Worm (Caenorhabditis elegans) whole organism, L2 larva: ENCODE results near the gene F53B3.5.

Experiments used
- C34F6.9 ChIP-seq: fragments of 150-350 bp; optimal IDR thresholded peaks from 2 replicates; lab custom pipeline; 2014; ENCODE audit warnings: missing biosample characterization, missing genetic modification characterization
- F13H6.1 ChIP-seq: sonication (generic microtip); optimal IDR thresholded peaks from 2 replicates; lab custom pipeline; 2016; ENCODE audit warnings: missing genetic modification characterization, missing compliant biosample characterization
- R02D3.7 ChIP-seq: fragments of 150-350 bp; optimal IDR thresholded peaks from 2 replicates; lab custom pipeline; 2014; ENCODE audit warnings: missing biosample characterization, missing genetic modification characterization
- ZK546.5 ChIP-seq: sonication (generic microtip); optimal IDR thresholded peaks from 2 replicates; lab custom pipeline; 2017; ENCODE audit warnings: missing biosample characterization, missing genetic modification characterization
- alr-1 ChIP-seq: fragments of 150-350 bp; optimal IDR thresholded peaks from 2 replicates; lab custom pipeline; 2014; ENCODE audit warnings: missing biosample characterization, missing genetic modification characterization
- aly-2 ChIP-seq: fragments of 150-350 bp; optimal IDR thresholded peaks from 2 replicates; lab custom pipeline; 2014; ENCODE audit warnings: missing biosample characterization, missing genetic modification characterization
- blmp-1 ChIP-seq: sonication (generic microtip); optimal IDR thresholded peaks from 2 replicates; lab custom pipeline; 2017; ENCODE audit warnings: missing genetic modification characterization, mild to moderate bottlenecking, missing compliant biosample characterization, antibody characterized with exemption, moderate library complexity; ENCODE audit not compliant: insufficient read depth
- ceh-16 ChIP-seq: fragments of 150-350 bp; optimal IDR thresholded peaks from 2 replicates; lab custom pipeline; 2014; ENCODE audit warnings: missing biosample characterization, missing genetic modification characterization
- crh-2 ChIP-seq: sonication (generic microtip); optimal IDR thresholded peaks from 2 replicates; lab custom pipeline; 2017; ENCODE audit warnings: missing biosample characterization, missing genetic modification characterization
- dmd-4 ChIP-seq: sonication (generic microtip); optimal IDR thresholded peaks from 2 replicates; lab custom pipeline; 2017; ENCODE audit warnings: missing biosample characterization, missing genetic modification characterization
- elt-1 ChIP-seq: fragments of 150-350 bp; optimal IDR thresholded peaks from 2 replicates; lab custom pipeline; 2014; ENCODE audit warnings: missing biosample characterization, missing genetic modification characterization
- fos-1 ChIP-seq: fragments of 150-350 bp; optimal IDR thresholded peaks from 2 replicates; lab custom pipeline; 2014; ENCODE audit warnings: missing biosample characterization, missing genetic modification characterization
- gmeb-1 ChIP-seq: fragments of 150-350 bp; optimal IDR thresholded peaks from 2 replicates; lab custom pipeline; 2014; ENCODE audit warnings: missing biosample characterization, missing genetic modification characterization
- lin-11 ChIP-seq: fragments of 150-350 bp; sonication (generic microtip); optimal IDR thresholded peaks from 2 replicates; lab custom pipeline; 2014; ENCODE audit warnings: missing biosample characterization, missing genetic modification characterization, inconsistent platforms, mixed read lengths
- lin-13 ChIP-seq: fragments of 150-350 bp; optimal IDR thresholded peaks from 2 replicates; lab custom pipeline; 2014; ENCODE audit warnings: missing biosample characterization, missing genetic modification reagents, missing genetic modification characterization
- lsy-2 ChIP-seq, 2 experiments: fragments of 150-350 bp in 1 of 2; sonication (generic microtip) in 1 of 2; optimal IDR thresholded peaks; 2 replicates each; lab custom pipeline; 2014 to 2017; ENCODE audit warnings: missing biosample characterization in 2 of 2, missing genetic modification characterization in 2 of 2
- mab-5 ChIP-seq: fragments of 150-350 bp; optimal IDR thresholded peaks from 2 replicates; lab custom pipeline; 2014; ENCODE audit warnings: missing biosample characterization, missing genetic modification characterization
- mbf-1 ChIP-seq: sonication (generic microtip); optimal IDR thresholded peaks from 2 replicates; lab custom pipeline; 2017; ENCODE audit warnings: missing biosample characterization, missing genetic modification characterization
- nhr-129 ChIP-seq: fragments of 150-350 bp; optimal IDR thresholded peaks from 2 replicates; lab custom pipeline; 2014; ENCODE audit warnings: missing biosample characterization, missing genetic modification characterization
- nhr-21 ChIP-seq: fragments of 150-350 bp; optimal IDR thresholded peaks from 2 replicates; lab custom pipeline; 2014; ENCODE audit warnings: missing biosample characterization, missing genetic modification characterization
- nhr-23 ChIP-seq: fragments of 150-350 bp; optimal IDR thresholded peaks from 2 replicates; lab custom pipeline; 2014; ENCODE audit warnings: missing biosample characterization, missing genetic modification reagents, missing genetic modification characterization
- nhr-237 ChIP-seq: fragments of 150-350 bp; optimal IDR thresholded peaks from 2 replicates; lab custom pipeline; 2014; ENCODE audit warnings: missing biosample characterization, missing genetic modification characterization
- nhr-25 ChIP-seq: fragments of 150-350 bp; sonication (generic microtip); optimal IDR thresholded peaks from 3 replicates; lab custom pipeline; 2014; ENCODE audit warnings: missing biosample characterization, missing genetic modification characterization
- nhr-6 ChIP-seq: fragments of 150-350 bp; optimal IDR thresholded peaks from 2 replicates; lab custom pipeline; 2014; ENCODE audit warnings: missing biosample characterization, missing genetic modification characterization
- nhr-77 ChIP-seq: fragments of 150-350 bp; optimal IDR thresholded peaks from 2 replicates; lab custom pipeline; 2014; ENCODE audit warnings: missing biosample characterization, missing genetic modification characterization
- sem-4 ChIP-seq: fragments of 150-350 bp; optimal IDR thresholded peaks from 2 replicates; lab custom pipeline; 2014; ENCODE audit warnings: missing biosample characterization, missing genetic modification reagents, missing genetic modification characterization
- sma-3 ChIP-seq: sonication (generic microtip); optimal IDR thresholded peaks from 2 replicates; lab custom pipeline; 2016; ENCODE audit warnings: missing genetic modification reagents, missing genetic modification characterization, missing compliant biosample characterization
- sma-9 ChIP-seq, 2 experiments: fragments of 150-350 bp in 1 of 2; sonication (generic microtip) in 1 of 2; optimal IDR thresholded peaks; 2 replicates each; lab custom pipeline; 2014 to 2016; ENCODE audit warnings: missing genetic modification characterization in 2 of 2, mild to moderate bottlenecking in 1 of 2, missing biosample characterization in 1 of 2, missing compliant biosample characterization in 1 of 2, missing genetic modification reagents in 1 of 2, moderate library complexity in 1 of 2
- snpc-4 ChIP-seq: fragments of 150-350 bp; optimal IDR thresholded peaks from 2 replicates; lab custom pipeline; 2014; ENCODE audit warnings: missing biosample characterization, missing genetic modification characterization
- unc-39 ChIP-seq: fragments of 150-350 bp; optimal IDR thresholded peaks from 2 replicates; lab custom pipeline; 2014; ENCODE audit warnings: missing biosample characterization, missing genetic modification characterization
- unc-55 ChIP-seq: fragments of 150-350 bp; sonication (generic microtip); optimal IDR thresholded peaks from 3 replicates; lab custom pipeline; 2014; ENCODE audit warnings: missing biosample characterization, missing genetic modification reagents, missing genetic modification characterization
- unc-62 ChIP-seq: fragments of 150-350 bp; optimal IDR thresholded peaks from 2 replicates; lab custom pipeline; 2014; ENCODE audit warnings: missing biosample characterization, missing genetic modification reagents, missing genetic modification characterization
- ztf-1 ChIP-seq: fragments of 200-800 bp; sonication (Bioruptor generic); conservative IDR thresholded peaks from 2 replicates; pipeline ENCODE4 v1.3.6; 2022; ENCODE audit warnings: missing genetic modification characterization, missing compliant biosample characterization
- ztf-11 ChIP-seq: sonication (generic microtip); optimal IDR thresholded peaks from 2 replicates; lab custom pipeline; 2017; ENCODE audit warnings: missing biosample characterization, missing genetic modification characterization

The F53B3.5 gene

ce11 chrX:2858380-2858779 lies 21.0 kb downstream of the F53B3.5 start:
- peak; percentile 8 for TF ChIP-seq crh-2 (tag; lab: Kevin White, UChicago)
- peak; percentile 6 for TF ChIP-seq gmeb-1 (tag; lab: Kevin White, UChicago)
- TF ChIP-seq lsy-2 (tag; optimal IDR thresholded peaks at IDR 0.05; lab: Kevin White, UChicago), result peak in 1 of 2 experiments; percentile 14
- no peak for TF ChIP-seq ZK546.5 (tag; lab: Kevin White, UChicago)
- no peak for TF ChIP-seq ceh-16
- peak; percentile 49 for TF ChIP-seq sma-3 (GFP tag; lab: Kevin White, UChicago)
- TF ChIP-seq nhr-25, result peak; percentile 89
- peak; percentile 21 for TF ChIP-seq blmp-1 (tag; lab: Kevin White, UChicago)
- no peak for TF ChIP-seq lin-11 (tag; lab: Kevin White, UChicago)
- TF ChIP-seq C34F6.9, result peak; percentile 7
- TF ChIP-seq sma-9 (GFP tag; optimal IDR thresholded peaks at IDR 0.05; lab: Kevin White, UChicago), result peak; percentile 37
- no peak for TF ChIP-seq sma-9 (tag; optimal IDR thresholded peaks at IDR 0.05; lab: Kevin White, UChicago)

DNA sequence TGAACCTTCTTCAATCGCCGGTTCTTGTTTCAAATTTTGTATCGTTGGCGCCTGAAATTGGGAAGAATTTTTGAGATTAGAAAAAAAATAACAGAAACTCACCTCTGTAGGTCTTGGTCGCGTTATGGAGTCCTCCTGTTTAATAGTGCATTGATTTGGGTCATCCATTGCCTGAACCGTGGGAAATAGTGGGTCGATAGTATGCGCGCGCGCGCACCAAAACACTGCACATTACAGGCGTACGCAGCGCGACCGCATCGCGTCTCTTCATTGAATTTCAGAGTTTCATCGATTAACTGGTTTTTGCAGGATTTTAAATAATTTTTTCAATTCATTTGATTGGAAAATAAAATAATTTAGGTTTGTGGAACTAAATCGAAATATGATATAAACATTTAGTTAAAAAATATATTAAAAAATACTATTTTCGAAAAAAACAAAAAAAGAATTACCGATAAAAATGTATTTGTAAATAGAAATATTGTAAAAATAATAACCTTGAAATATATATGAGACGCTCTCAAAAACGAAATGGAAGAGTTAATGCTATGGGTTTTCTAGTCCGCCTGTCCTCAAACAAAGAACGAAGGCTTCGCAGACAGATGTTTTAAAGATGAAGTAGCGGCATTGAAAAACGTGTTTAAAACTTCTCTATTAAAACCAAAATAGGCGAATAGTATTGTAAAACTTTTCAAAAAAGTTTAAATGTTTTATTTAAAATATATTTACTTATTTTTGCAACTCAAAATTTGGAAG lies 22.1 kb downstream of the F53B3.5 start, which contains the start of gene tra-4:
Gene tra-4 (minus strand): TSS at position 534 of the 756 bp plus-strand sequence.
- no peak for TF ChIP-seq sem-4 (tag; lab: Kevin White, UChicago)
- TF ChIP-seq nhr-6 (tag; lab: Kevin White, UChicago), result no peak
- TF ChIP-seq dmd-4 (tag; lab: Kevin White, UChicago), result no peak
- TF ChIP-seq aly-2 (tag; lab: Kevin White, UChicago), result no peak
- TF ChIP-seq crh-2 (tag; lab: Kevin White, UChicago), result no peak
- no peak for TF ChIP-seq alr-1
- TF ChIP-seq lin-13 (GFP tag; lab: Kevin White, UChicago), result peak; percentile 36
- no peak for TF ChIP-seq mbf-1
- no peak for TF ChIP-seq unc-62 (GFP tag; lab: Kevin White, UChicago)
- no peak for TF ChIP-seq R02D3.7 (tag; lab: Kevin White, UChicago)
- TF ChIP-seq nhr-237 (tag; lab: Kevin White, UChicago), result no peak
- no peak for TF ChIP-seq mab-5 (tag; lab: Kevin White, UChicago)
- peak; percentile 44 for TF ChIP-seq sma-9 (GFP tag; optimal IDR thresholded peaks at IDR 0.05; lab: Kevin White, UChicago)
- no peak for TF ChIP-seq sma-9 (tag; optimal IDR thresholded peaks at IDR 0.05; lab: Kevin White, UChicago)
- TF ChIP-seq fos-1 (tag; lab: Kevin White, UChicago), result no peak
- no peak for TF ChIP-seq nhr-21 (tag; lab: Kevin White, UChicago)
- no peak for TF ChIP-seq elt-1 (tag; lab: Kevin White, UChicago)
- peak; percentile 80 for TF ChIP-seq nhr-25
- peak; percentile 15 for TF ChIP-seq C34F6.9
- no peak for TF ChIP-seq snpc-4 (tag; lab: Kevin White, UChicago)
- no peak for TF ChIP-seq unc-39 (tag; lab: Kevin White, UChicago)
- TF ChIP-seq nhr-23 (tag; lab: Kevin White, UChicago), result no peak
- peak in 1 of 2 experiments; percentile 26 for TF ChIP-seq lsy-2 (tag; optimal IDR thresholded peaks at IDR 0.05; lab: Kevin White, UChicago)
- no peak for TF ChIP-seq ztf-1 (GFP tag; lab: Robert Waterston, UW)
- no peak for TF ChIP-seq nhr-77 (tag; lab: Kevin White, UChicago)
- no peak for TF ChIP-seq ztf-11 (tag; lab: Kevin White, UChicago)
- TF ChIP-seq gmeb-1 (tag; lab: Kevin White, UChicago), result no peak
- TF ChIP-seq nhr-129 (tag; lab: Kevin White, UChicago), result no peak
- TF ChIP-seq unc-55 (GFP tag; lab: Kevin White, UChicago), result peak; percentile 51
- TF ChIP-seq F13H6.1 (tag; lab: Kevin White, UChicago), result no peak

ce11 chrX:2853963-2854362 lies 25.4 kb downstream of the F53B3.5 start:
- TF ChIP-seq crh-2 (tag; lab: Kevin White, UChicago) (no peak), unc-55 (GFP tag; lab: Kevin White, UChicago) (no peak), nhr-237 (tag; lab: Kevin White, UChicago) (no peak), lsy-2 (tag; optimal IDR thresholded peaks at IDR 0.05; lab: Kevin White, UChicago) (peak in 1 of 2 experiments; percentile 0), sma-3 (GFP tag; lab: Kevin White, UChicago) (no peak)
